Fruit fly (Drosophila melanogaster) whole organism: ENCODE measurements around the gene GATAd.

Experiments used
- CG8478 ChIP-seq: fragments of >200 bp; optimal IDR thresholded peaks from 2 replicates; lab custom pipeline; 2018; ENCODE audit warnings: inconsistent platforms
- Dll ChIP-seq: fragments of >200 bp; optimal IDR thresholded peaks from 2 replicates; lab custom pipeline; 2017
- EcR ChIP-seq, 2 experiments: fragments of >200 bp; optimal IDR thresholded peaks; 2 replicates each; lab custom pipeline; 2017; ENCODE audit warnings: missing biosample characterization in 2 of 2, missing genetic modification characterization in 2 of 2, missing genetic modification reagents in 2 of 2
- pan ChIP-seq: fragments of >200 bp; optimal IDR thresholded peaks from 2 replicates; lab custom pipeline; 2017
- psq ChIP-seq: fragments of >200 bp; optimal IDR thresholded peaks from 2 replicates; lab custom pipeline; 2017
- usp ChIP-seq: fragments of >200 bp; optimal IDR thresholded peaks from 2 replicates; lab custom pipeline; 2017; ENCODE audit warnings: missing biosample characterization, missing genetic modification characterization, mixed read lengths

The GATAd gene

dm6 chr2L:10386208-10386805 is 52.8 kb downstream of the GATAd start, which contains the start of the genes Cdk1 and mRpS7:
Gene Cdk1, minus strand, starts transcription at chr2L:10386262.
Gene mRpS7, plus strand, starts transcription at chr2L:10386662.
- no peak for TF ChIP-seq usp (GFP tag; lab: Kevin White, UChicago)
- TF ChIP-seq psq (lab: Kevin White, UChicago), result no peak
- TF ChIP-seq Dll (lab: Kevin White, UChicago), result no peak
- no peak for TF ChIP-seq pan (lab: Kevin White, UChicago)
- TF ChIP-seq CG8478 (lab: Kevin White, UChicago), result no peak
- TF ChIP-seq EcR (GFP tag; optimal IDR thresholded peaks at IDR 0.05; lab: Kevin White, UChicago), result no peak

dm6 chr2L:10386824-10387223 is 53.3 kb downstream of the GATAd start:
- no peak for TF ChIP-seq psq (lab: Kevin White, UChicago)
- TF ChIP-seq CG8478 (lab: Kevin White, UChicago), result no peak
- no peak for TF ChIP-seq Dll (lab: Kevin White, UChicago)
- TF ChIP-seq pan (lab: Kevin White, UChicago), result no peak
- TF ChIP-seq usp (GFP tag; lab: Kevin White, UChicago), result no peak
- no peak for TF ChIP-seq EcR (GFP tag; optimal IDR thresholded peaks at IDR 0.05; lab: Kevin White, UChicago)

- no peak for TF ChIP-seq pan (lab: Kevin White, UChicago)
- no peak for TF ChIP-seq usp (GFP tag; lab: Kevin White, UChicago)
Measured at dm6 chr2L:10387869-10388726, 54.6 kb downstream of the GATAd start, which contains the start of gene da. Gene da, plus strand, starts transcription at chr2L:10388105.
